Worm (Caenorhabditis elegans): ENCODE data around the gene srh-32.

DNA sequence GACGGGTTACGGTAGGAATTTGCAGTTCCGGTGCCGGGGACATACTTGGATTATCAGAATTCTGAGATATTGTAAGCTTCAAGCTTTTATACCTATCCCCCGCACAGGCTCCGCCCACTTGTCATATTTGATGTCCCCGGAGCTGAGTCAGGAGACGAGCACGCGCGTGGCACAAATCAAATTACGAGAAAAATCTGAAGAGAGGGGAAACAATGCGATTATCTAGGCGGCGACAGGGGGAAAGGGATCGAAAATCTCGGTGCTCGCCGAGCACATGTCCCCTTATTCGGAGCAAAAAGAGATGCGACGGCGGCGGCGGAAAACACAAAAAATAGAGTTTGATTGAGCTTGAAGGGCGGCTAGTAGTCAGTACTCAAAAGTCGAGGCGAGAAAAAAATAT, 48.2 kb downstream of the srh-32 start, which contains the start of gene R12G8.1:
- no peak for TF ChIP-seq nhr-28 (tag; optimal IDR thresholded peaks at IDR 0.05)
- peak; percentile 66 for TF ChIP-seq ces-1 (GFP tag; optimal IDR thresholded peaks at IDR 0.05)

Data from whole organism, L1 larva.